Fruit fly (Drosophila melanogaster) whole organism, embryonic: ENCODE results near the gene D.

Source experiments
- Abd-B ChIP-seq: fragments of 200-800 bp; sonication (Bioruptor generic); optimal IDR thresholded peaks from 2 replicates; lab custom pipeline; 2018; ENCODE audit warnings: missing biosample characterization, mild to moderate bottlenecking, missing genetic modification characterization, moderate library complexity
- Antp ChIP-seq: fragments of 200-800 bp; sonication (Bioruptor generic); optimal IDR thresholded peaks from 3 replicates; lab custom pipeline; 2016; ENCODE audit warnings: missing biosample characterization, missing genetic modification characterization
- B-H2 ChIP-seq: fragments of 200-800 bp; sonication (Bioruptor generic); optimal IDR thresholded peaks from 2 replicates; lab custom pipeline; 2018; ENCODE audit warnings: missing biosample characterization, mild to moderate bottlenecking, missing genetic modification characterization
- CG10321 ChIP-seq: fragments of 200-800 bp; sonication (Bioruptor generic); IDR thresholded peaks from 2 replicates; pipeline ENCODE4 v1.3.6; 2022; ENCODE audit warnings: missing biosample characterization, missing genetic modification characterization
- CG10565 ChIP-seq: fragments of 200-800 bp; sonication (Bioruptor generic); optimal IDR thresholded peaks from 3 replicates; lab custom pipeline; 2016; ENCODE audit warnings: missing biosample characterization, mild to moderate bottlenecking, missing genetic modification characterization
- CG10654 ChIP-seq: fragments of 200-800 bp; sonication (Bioruptor generic); optimal IDR thresholded peaks from 2 replicates; lab custom pipeline; 2016; ENCODE audit warnings: missing biosample characterization, missing genetic modification characterization
- CG11247 ChIP-seq: fragments of 200-800 bp; sonication (Bioruptor generic); IDR thresholded peaks from 2 replicates; pipeline ENCODE4 v1.3.6; 2022; ENCODE audit warnings: missing biosample characterization, missing genetic modification characterization
- CG11723 ChIP-seq: fragments of 200-800 bp; sonication (Bioruptor generic); optimal IDR thresholded peaks from 2 replicates; lab custom pipeline; 2017; ENCODE audit warnings: missing biosample characterization, mild to moderate bottlenecking, missing genetic modification characterization
- CG13296 ChIP-seq: fragments of 200-800 bp; sonication (Bioruptor generic); optimal IDR thresholded peaks from 3 replicates; lab custom pipeline; 2018; ENCODE audit warnings: missing biosample characterization, mild to moderate bottlenecking, missing genetic modification characterization
- CG13894 ChIP-seq: fragments of 200-800 bp; sonication (Bioruptor generic); optimal IDR thresholded peaks from 3 replicates; lab custom pipeline; 2018; ENCODE audit warnings: missing biosample characterization, mild to moderate bottlenecking, missing genetic modification characterization, moderate library complexity
- CG14965 ChIP-seq: fragments of 200-800 bp; sonication (Bioruptor generic); optimal IDR thresholded peaks from 2 replicates; lab custom pipeline; 2016; ENCODE audit warnings: missing biosample characterization, missing genetic modification characterization, borderline replicate concordance
- CG17359 ChIP-seq: fragments of 200-800 bp; sonication (Bioruptor generic); optimal IDR thresholded peaks from 3 replicates; lab custom pipeline; 2018; ENCODE audit warnings: missing biosample characterization, mild to moderate bottlenecking, missing genetic modification characterization, moderate library complexity
- CG18764 ChIP-seq: fragments of 200-800 bp; sonication (Bioruptor generic); optimal IDR thresholded peaks from 3 replicates; lab custom pipeline; 2016; ENCODE audit warnings: missing biosample characterization, missing genetic modification characterization
- CG30020 ChIP-seq: fragments of 200-800 bp; optimal IDR thresholded peaks from 2 replicates; lab custom pipeline; 2019; ENCODE audit warnings: missing biosample characterization, mild to moderate bottlenecking, missing genetic modification characterization, moderate library complexity
- CG3065 ChIP-seq: fragments of 200-800 bp; sonication (Bioruptor generic); optimal IDR thresholded peaks from 2 replicates; lab custom pipeline; 2016; ENCODE audit warnings: missing biosample characterization, missing genetic modification characterization
- CG32772 ChIP-seq: fragments of 200-800 bp; sonication (Bioruptor generic); IDR thresholded peaks from 2 replicates; pipeline ENCODE4 v1.3.6; 2022; ENCODE audit warnings: missing biosample characterization, missing genetic modification characterization
- CG3995 ChIP-seq: fragments of 200-800 bp; sonication (Bioruptor generic); optimal IDR thresholded peaks from 3 replicates; lab custom pipeline; 2016; ENCODE audit warnings: missing biosample characterization, missing genetic modification characterization
- CG42726 ChIP-seq: fragments of 200-800 bp; sonication (Bioruptor generic); IDR thresholded peaks from 2 replicates; pipeline ENCODE4 v1.3.6; 2022; ENCODE audit warnings: missing biosample characterization, missing genetic modification characterization; ENCODE audit not compliant: partially characterized antibody
- CG4730 ChIP-seq: fragments of 200-800 bp; sonication (Bioruptor generic); IDR thresholded peaks from 2 replicates; pipeline ENCODE4 v1.3.6; 2022; ENCODE audit warnings: missing biosample characterization, missing genetic modification characterization
- CG4820 ChIP-seq: fragments of 200-800 bp; sonication (Bioruptor generic); optimal IDR thresholded peaks from 3 replicates; lab custom pipeline; 2016; ENCODE audit warnings: missing biosample characterization, missing genetic modification characterization
- CG6765 ChIP-seq: fragments of 200-800 bp; sonication (Bioruptor generic); optimal IDR thresholded peaks from 3 replicates; lab custom pipeline; 2017; ENCODE audit warnings: missing biosample characterization, mild to moderate bottlenecking, missing genetic modification characterization
- D ChIP-seq, 2 experiments: fragments of 200-800 bp in 1 of 2; fragments of >200 bp in 1 of 2; sonication (Bioruptor generic) in 1 of 2; optimal IDR thresholded peaks; 2 replicates in 1 of 2; 3 replicates in 1 of 2; lab custom pipeline; 2017; ENCODE audit warnings: mild to moderate bottlenecking in 1 of 2, missing biosample characterization in 1 of 2, missing genetic modification characterization in 1 of 2, missing genetic modification reagents in 1 of 2
- Dek ChIP-seq: fragments of 200-800 bp; sonication (Bioruptor generic); optimal IDR thresholded peaks from 3 replicates; lab custom pipeline; 2019; ENCODE audit warnings: missing biosample characterization, mild to moderate bottlenecking, missing genetic modification characterization, moderate library complexity
- Hand ChIP-seq: fragments of 200-800 bp; sonication (Bioruptor generic); optimal IDR thresholded peaks from 2 replicates; lab custom pipeline; 2017; ENCODE audit warnings: mild to moderate bottlenecking, missing biosample characterization, missing genetic modification reagents, missing genetic modification characterization
- Hey ChIP-seq: fragments of 200-800 bp; sonication (Bioruptor generic); optimal IDR thresholded peaks from 3 replicates; lab custom pipeline; 2018; ENCODE audit warnings: missing biosample characterization, mild to moderate bottlenecking, missing genetic modification characterization
- Hr39 ChIP-seq: fragments of >200 bp; optimal IDR thresholded peaks from 2 replicates; lab custom pipeline; 2017
- Mes4 ChIP-seq: fragments of 200-800 bp; sonication (Bioruptor generic); optimal IDR thresholded peaks from 2 replicates; lab custom pipeline; 2016; ENCODE audit warnings: missing biosample characterization, missing genetic modification characterization
- Oli ChIP-seq: fragments of 200-800 bp; sonication (Bioruptor generic); optimal IDR thresholded peaks from 2 replicates; lab custom pipeline; 2018; ENCODE audit warnings: missing biosample characterization, mild to moderate bottlenecking, missing genetic modification characterization, moderate library complexity
- Side ChIP-seq: fragments of 200-800 bp; sonication (Bioruptor generic); optimal IDR thresholded peaks from 2 replicates; lab custom pipeline; 2016; ENCODE audit warnings: missing biosample characterization, missing genetic modification characterization
- Trl ChIP-seq, 3 experiments: fragments of >200 bp in 2 of 3; fragments of 200-800 bp in 1 of 3; sonication (Bioruptor generic) in 1 of 3; optimal IDR thresholded peaks; 2 replicates in 1 of 3; 3 replicates in 2 of 3; lab custom pipeline; 2016 to 2017; ENCODE audit warnings: missing biosample characterization in 1 of 3, missing genetic modification characterization in 1 of 3
- ab ChIP-seq: fragments of 200-800 bp; sonication (Bioruptor generic); optimal IDR thresholded peaks from 2 replicates; lab custom pipeline; 2016; ENCODE audit warnings: missing biosample characterization, missing genetic modification characterization
- az2 ChIP-seq: fragments of 200-800 bp; sonication (Bioruptor generic); optimal IDR thresholded peaks from 3 replicates; lab custom pipeline; 2016; ENCODE audit warnings: missing biosample characterization, missing genetic modification characterization
- chif ChIP-seq, 2 experiments: fragments of 200-800 bp; sonication (Bioruptor generic); optimal IDR thresholded peaks; 3 replicates each; lab custom pipeline; 2016; ENCODE audit warnings: missing biosample characterization in 2 of 2, missing genetic modification characterization in 2 of 2
- chn ChIP-seq: fragments of 200-800 bp; sonication (Bioruptor generic); optimal IDR thresholded peaks from 2 replicates; lab custom pipeline; 2016; ENCODE audit warnings: missing biosample characterization, missing genetic modification characterization
- dati ChIP-seq: fragments of 200-800 bp; sonication (Bioruptor generic); IDR thresholded peaks from 2 replicates; pipeline ENCODE4 v1.3.6; 2022; ENCODE audit warnings: missing biosample characterization, missing genetic modification characterization
- dmrt99B ChIP-seq: fragments of 200-800 bp; sonication (Bioruptor generic); optimal IDR thresholded peaks from 2 replicates; lab custom pipeline; 2018; ENCODE audit warnings: missing biosample characterization, mild to moderate bottlenecking, missing genetic modification characterization, moderate library complexity
- gsb ChIP-seq: fragments of 200-800 bp; sonication (Bioruptor generic); IDR thresholded peaks from 2 replicates; pipeline ENCODE4 v1.3.6; 2022; ENCODE audit warnings: missing biosample characterization, missing genetic modification characterization
- h ChIP-seq: fragments of >200 bp; optimal IDR thresholded peaks from 2 replicates; lab custom pipeline; 2017
- hth ChIP-seq: fragments of >200 bp; optimal IDR thresholded peaks from 2 replicates; lab custom pipeline; 2017; ENCODE audit warnings: inconsistent platforms
- luna ChIP-seq: fragments of 200-800 bp; sonication (Bioruptor generic); optimal IDR thresholded peaks from 2 replicates; lab custom pipeline; 2016; ENCODE audit warnings: missing biosample characterization, missing genetic modification characterization
- nerfin-2 ChIP-seq: fragments of 200-800 bp; sonication (Bioruptor generic); IDR thresholded peaks from 2 replicates; pipeline ENCODE4 v1.3.6; 2022; ENCODE audit warnings: missing biosample characterization, missing genetic modification characterization; ENCODE audit not compliant: partially characterized antibody
- prd ChIP-seq, 3 experiments: fragments of >200 bp in 2 of 3; fragments of 200-800 bp in 1 of 3; sonication (Bioruptor generic) in 1 of 3; optimal IDR thresholded peaks in 2 of 3; IDR thresholded peaks in 1 of 3; 2 replicates in 2 of 3; 3 replicates in 1 of 3; pipeline versions ENCODE4 v1.3.6 to Lab custom; 2017 to 2022; ENCODE audit warnings: missing biosample characterization in 1 of 3, missing genetic modification characterization in 1 of 3
- repo ChIP-seq: fragments of 200-800 bp; sonication (Bioruptor generic); optimal IDR thresholded peaks from 2 replicates; lab custom pipeline; 2016; ENCODE audit warnings: missing biosample characterization, missing genetic modification characterization
- rib ChIP-seq: fragments of 200-800 bp; sonication (Bioruptor generic); IDR thresholded peaks from 2 replicates; pipeline ENCODE4 v1.3.6; 2022; ENCODE audit warnings: missing biosample characterization, missing genetic modification characterization
- salm ChIP-seq: fragments of 200-800 bp; sonication (Bioruptor generic); optimal IDR thresholded peaks from 2 replicates; lab custom pipeline; 2018; ENCODE audit warnings: missing biosample characterization, mild to moderate bottlenecking, missing genetic modification characterization
- sens ChIP-seq: fragments of 200-800 bp; sonication (Bioruptor generic); peaks from one replicate; lab custom pipeline; 2016; ENCODE audit warnings: missing biosample characterization, missing genetic modification characterization
- sisA ChIP-seq: fragments of 200-800 bp; sonication (Bioruptor generic); IDR thresholded peaks from 2 replicates; pipeline ENCODE4 v1.3.6; 2022; ENCODE audit warnings: missing biosample characterization, missing genetic modification characterization
- slou ChIP-seq: fragments of 200-800 bp; sonication (Bioruptor generic); optimal IDR thresholded peaks from 3 replicates; lab custom pipeline; 2016; ENCODE audit warnings: missing biosample characterization, missing genetic modification characterization
- sqz ChIP-seq: fragments of 200-800 bp; sonication (Bioruptor generic); optimal IDR thresholded peaks from 3 replicates; lab custom pipeline; 2018; ENCODE audit warnings: missing biosample characterization, mild to moderate bottlenecking, missing genetic modification characterization
- sug ChIP-seq: fragments of 200-800 bp; optimal IDR thresholded peaks from 2 replicates; lab custom pipeline; 2019; ENCODE audit warnings: missing biosample characterization, mild to moderate bottlenecking, missing genetic modification characterization, moderate library complexity
- tin ChIP-seq: fragments of 200-800 bp; sonication (Bioruptor generic); optimal IDR thresholded peaks from 3 replicates; lab custom pipeline; 2016; ENCODE audit warnings: missing biosample characterization, missing genetic modification characterization
- trem ChIP-seq: fragments of 200-800 bp; optimal IDR thresholded peaks from 3 replicates; lab custom pipeline; 2019; ENCODE audit warnings: missing biosample characterization, mild to moderate bottlenecking, missing genetic modification characterization, moderate library complexity

Gene D

dm6 chr3L:14146386-14146785 lies 32.0 kb downstream of the D start (continued):
- TF ChIP-seq chn (no peak), D (optimal IDR thresholded peaks at IDR 0.05; lab: Kevin White, UChicago) (no peak), D (GFP tag; optimal IDR thresholded peaks at IDR 0.05; lab: Kevin White, UChicago) (peak; percentile 54), Hr39 (lab: Kevin White, UChicago) (no peak), CG14965 (GFP tag; lab: Kevin White, UChicago) (no peak), salm (tag; lab: Kevin White, UChicago) (no peak), dati (GFP tag; lab: Robert Waterston, UW) (no peak), ab (GFP tag; lab: Kevin White, UChicago) (no peak), CG3995 (no peak), Dek (no peak), CG10654 (GFP tag; lab: Kevin White, UChicago) (no peak), CG42726 (no peak), CG32772 (GFP tag; lab: Robert Waterston, UW) (no peak), CG18764 (GFP tag; lab: Kevin White, UChicago) (no peak), slou (GFP tag; lab: Kevin White, UChicago) (no peak), tin (GFP tag; lab: Kevin White, UChicago) (peak; percentile 15), Side (GFP tag; lab: Kevin White, UChicago) (no peak), Antp (GFP tag; lab: Kevin White, UChicago) (no peak), Trl (optimal IDR thresholded peaks at IDR 0.05; lab: Kevin White, UChicago) (no peak), Trl (GFP tag; optimal IDR thresholded peaks at IDR 0.05; lab: Kevin White, UChicago) (no peak), sqz (GFP tag; lab: Kevin White, UChicago) (peak; percentile 14), CG13894 (no peak), prd (optimal IDR thresholded peaks at IDR 0.05; lab: Kevin White, UChicago) (no peak), prd (GFP tag; IDR thresholded peaks at IDR 0.05; lab: Robert Waterston, UW) (no peak), rib (GFP tag; lab: Robert Waterston, UW) (no peak), Hey (tag; lab: Kevin White, UChicago) (no peak), CG10565 (GFP tag; lab: Kevin White, UChicago) (no peak), dmrt99B (tag; lab: Kevin White, UChicago) (peak; percentile 53), CG17359 (tag; lab: Kevin White, UChicago) (peak; percentile 13), trem (peak; percentile 14), az2 (GFP tag; lab: Kevin White, UChicago) (no peak), Oli (tag; lab: Kevin White, UChicago) (peak; percentile 24), Abd-B (GFP tag; lab: Kevin White, UChicago) (no peak), sug (tag; lab: Kevin White, UChicago) (no peak), CG3065 (GFP tag; lab: Kevin White, UChicago) (no peak), Mes4 (no peak), chif (GFP tag; optimal IDR thresholded peaks at IDR 0.05; lab: Kevin White, UChicago) (no peak), CG6765 (no peak), sisA (GFP tag; lab: Robert Waterston, UW) (no peak), nerfin-2 (GFP tag; lab: Robert Waterston, UW) (no peak), Hand (GFP tag; lab: Kevin White, UChicago) (no peak), gsb (GFP tag; lab: Robert Waterston, UW) (no peak), repo (no peak), CG4820 (GFP tag; lab: Kevin White, UChicago) (peak; percentile 6), CG30020 (tag; lab: Kevin White, UChicago) (no peak), CG11247 (GFP tag; lab: Robert Waterston, UW) (no peak), h (lab: Kevin White, UChicago) (no peak), CG13296 (GFP tag; lab: Kevin White, UChicago) (no peak), hth (lab: Kevin White, UChicago) (no peak), luna (GFP tag; lab: Kevin White, UChicago) (no peak), CG10321 (no peak), sens (GFP tag; lab: Kevin White, UChicago) (peak; percentile 75), CG11723 (no peak), CG4730 (GFP tag; lab: Robert Waterston, UW) (no peak), B-H2 (no peak)
